Worm (Caenorhabditis elegans) whole organism, L1 larva: ENCODE measurements around the gene rpoa-49.

ENCODE experiments used
- F16B12.6 ChIP-seq: fragments of 150-350 bp; optimal IDR thresholded peaks from 2 replicates; lab custom pipeline; 2014; ENCODE audit warnings: missing biosample characterization, missing genetic modification characterization
- aly-2 ChIP-seq: fragments of 150-350 bp; optimal IDR thresholded peaks from 2 replicates; lab custom pipeline; 2014; ENCODE audit warnings: missing biosample characterization, missing genetic modification characterization
- fos-1 ChIP-seq: fragments of 150-350 bp; optimal IDR thresholded peaks from 2 replicates; lab custom pipeline; 2014; ENCODE audit warnings: missing biosample characterization, missing genetic modification characterization
- irx-1 ChIP-seq: sonication (generic microtip); optimal IDR thresholded peaks from 2 replicates; lab custom pipeline; 2016; ENCODE audit warnings: missing genetic modification characterization, missing compliant biosample characterization
- mdl-1 ChIP-seq, 2 experiments: fragments of 150-350 bp; optimal IDR thresholded peaks; 2 replicates each; lab custom pipeline; 2014 to 2017; ENCODE audit warnings: missing biosample characterization in 2 of 2, missing genetic modification characterization in 2 of 2, inconsistent platforms in 1 of 2
- nhr-28 ChIP-seq: fragments of 150-350 bp; optimal IDR thresholded peaks from 2 replicates; lab custom pipeline; 2014; ENCODE audit warnings: missing biosample characterization, missing genetic modification characterization
- nhr-47 ChIP-seq: sonication (generic microtip); optimal IDR thresholded peaks from 2 replicates; lab custom pipeline; 2016; ENCODE audit warnings: mild to moderate bottlenecking, missing genetic modification characterization, moderate library complexity, missing compliant biosample characterization
- nhr-85 ChIP-seq: sonication (generic microtip); peaks from one replicate; lab custom pipeline; 2016; ENCODE audit warnings: missing genetic modification characterization, inconsistent platforms, missing compliant biosample characterization
- rnt-1 ChIP-seq: sonication (generic microtip); optimal IDR thresholded peaks from 2 replicates; lab custom pipeline; 2016; ENCODE audit warnings: mild to moderate bottlenecking, missing genetic modification characterization, moderate library complexity, missing compliant biosample characterization
- snpc-4 ChIP-seq: fragments of 150-350 bp; optimal IDR thresholded peaks from 2 replicates; lab custom pipeline; 2014; ENCODE audit warnings: missing biosample characterization, missing genetic modification characterization
- zip-4 ChIP-seq: fragments of 200-800 bp; sonication (Bioruptor generic); optimal IDR thresholded peaks from 2 replicates; lab custom pipeline; 2018; ENCODE audit warnings: mild to moderate bottlenecking, missing genetic modification characterization, moderate library complexity, missing compliant biosample characterization

DNA sequence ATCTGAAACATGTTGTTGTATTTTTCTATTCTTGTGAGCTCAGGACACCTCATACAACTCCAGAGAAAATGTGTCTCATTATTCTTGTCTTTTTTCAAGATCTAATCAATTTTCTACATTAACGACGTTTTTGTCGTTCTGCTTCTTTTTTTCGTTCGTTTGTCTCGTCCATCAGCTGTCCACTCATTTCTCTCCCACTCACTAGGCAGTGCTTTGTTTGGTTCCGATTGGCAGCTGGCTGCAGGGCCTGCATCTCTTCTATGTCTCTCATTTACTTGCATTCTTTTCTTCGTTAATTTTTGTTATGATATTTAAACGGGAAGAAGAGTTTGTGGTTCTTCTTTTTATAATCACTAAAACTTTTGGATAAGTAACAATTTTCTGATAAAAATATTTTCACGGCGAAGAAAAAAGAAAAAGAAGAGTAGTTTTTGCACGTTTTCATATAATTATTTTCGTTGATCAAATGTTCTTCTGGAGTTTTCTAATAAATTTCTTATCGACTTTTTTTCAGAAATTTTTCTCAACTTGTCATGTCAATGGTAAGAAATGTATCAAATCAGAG, 43.4 kb upstream of the rpoa-49 start, which contains the start of gene 2L52.1:
- TF ChIP-seq F16B12.6 (tag; lab: Kevin White, UChicago) (no peak), nhr-28 (tag; lab: Kevin White, UChicago) (no peak), fos-1 (tag; lab: Kevin White, UChicago) (no peak), irx-1 (no peak), zip-4 (GFP tag; lab: Kevin White, UChicago) (no peak), nhr-85 (no peak), nhr-47 (no peak), rnt-1 (peak; percentile 6), mdl-1 (tag; optimal IDR thresholded peaks at IDR 0.05; lab: Kevin White, UChicago) (no peak), snpc-4 (tag; lab: Kevin White, UChicago) (no peak), aly-2 (no peak)
